Worm (Caenorhabditis elegans) whole organism, late embryonic: ENCODE measurements around the gene skr-9.

Source experiments
- C08G9.2 ChIP-seq: sonication (generic microtip); optimal IDR thresholded peaks from 2 replicates; lab custom pipeline; 2016; ENCODE audit warnings: mild to moderate bottlenecking, missing genetic modification characterization, moderate library complexity, missing compliant biosample characterization
- C38D4.7 ChIP-seq: fragments of 200-800 bp; sonication (Bioruptor generic); optimal IDR thresholded peaks from 2 replicates; lab custom pipeline; 2018; ENCODE audit warnings: mild to moderate bottlenecking, missing genetic modification characterization, moderate library complexity, missing compliant biosample characterization
- F13H6.1 ChIP-seq: sonication (generic microtip); optimal IDR thresholded peaks from 2 replicates; lab custom pipeline; 2016; ENCODE audit warnings: missing genetic modification characterization, missing compliant biosample characterization
- K09A11.1 ChIP-seq: sonication (generic microtip); optimal IDR thresholded peaks from 2 replicates; lab custom pipeline; 2017; ENCODE audit warnings: antibody characterized with exemption, mild to moderate bottlenecking, missing genetic modification characterization, missing compliant biosample characterization; ENCODE audit not compliant: insufficient read depth
- Y22D7AL.16 ChIP-seq: sonication (generic microtip); optimal IDR thresholded peaks from 2 replicates; lab custom pipeline; 2016; ENCODE audit warnings: missing genetic modification characterization, missing compliant biosample characterization
- ahr-1 ChIP-seq: sonication (generic microtip); optimal IDR thresholded peaks from 2 replicates; lab custom pipeline; 2016; ENCODE audit warnings: missing genetic modification characterization, missing compliant biosample characterization
- ama-1 ChIP-seq: fragments of 150-350 bp; optimal IDR thresholded peaks from 2 replicates; lab custom pipeline; 2014
- ceh-14 ChIP-seq: sonication (generic microtip); optimal IDR thresholded peaks from 2 replicates; lab custom pipeline; 2016; ENCODE audit warnings: missing genotype, missing genetic modification characterization, missing compliant biosample characterization
- ceh-19 ChIP-seq: fragments of 200-800 bp; sonication (Bioruptor generic); optimal IDR thresholded peaks from 2 replicates; lab custom pipeline; 2018; ENCODE audit warnings: mild to moderate bottlenecking, missing genetic modification characterization, missing compliant biosample characterization
- ceh-24 ChIP-seq: sonication (generic microtip); optimal IDR thresholded peaks from 2 replicates; lab custom pipeline; 2016; ENCODE audit warnings: mild to moderate bottlenecking, missing genetic modification characterization, missing compliant biosample characterization
- ceh-30 ChIP-seq: fragments of 150-350 bp; optimal IDR thresholded peaks from 2 replicates; lab custom pipeline; 2014; ENCODE audit warnings: missing biosample characterization, missing genetic modification characterization
- ceh-31 ChIP-seq: sonication (generic microtip); optimal IDR thresholded peaks from 2 replicates; lab custom pipeline; 2016; ENCODE audit warnings: missing genetic modification characterization, missing compliant biosample characterization
- ceh-45 ChIP-seq: fragments of 200-800 bp; sonication (Bioruptor generic); IDR thresholded peaks from 2 replicates; pipeline ENCODE4 v1.3.6; 2022; ENCODE audit warnings: missing genetic modification reagents, missing genetic modification characterization, missing compliant biosample characterization
- che-1 ChIP-seq: sonication (generic microtip); optimal IDR thresholded peaks from 2 replicates; lab custom pipeline; 2016; ENCODE audit warnings: mild to moderate bottlenecking, missing genetic modification characterization, missing compliant biosample characterization
- dve-1 ChIP-seq: sonication (generic microtip); optimal IDR thresholded peaks from 2 replicates; lab custom pipeline; 2017; ENCODE audit warnings: antibody characterized with exemption, mild to moderate bottlenecking, missing genetic modification characterization, missing compliant biosample characterization
- elt-2 ChIP-seq: sonication (generic microtip); optimal IDR thresholded peaks from 2 replicates; lab custom pipeline; 2016; ENCODE audit warnings: missing genetic modification reagents, missing genetic modification characterization, missing compliant biosample characterization
- elt-4 ChIP-seq: sonication (generic microtip); optimal IDR thresholded peaks from 2 replicates; lab custom pipeline; 2016; ENCODE audit warnings: missing genetic modification characterization, missing compliant biosample characterization
- ets-4 ChIP-seq: sonication (generic microtip); optimal IDR thresholded peaks from 2 replicates; lab custom pipeline; 2016; ENCODE audit warnings: missing genetic modification characterization, missing compliant biosample characterization
- eyg-1 ChIP-seq: sonication (generic microtip); optimal IDR thresholded peaks from 2 replicates; lab custom pipeline; 2016; ENCODE audit warnings: missing genotype, missing genetic modification characterization, missing compliant biosample characterization
- fax-1 ChIP-seq: sonication (generic microtip); optimal IDR thresholded peaks from 2 replicates; lab custom pipeline; 2016; ENCODE audit warnings: missing genotype, missing genetic modification characterization, missing compliant biosample characterization
- fkh-10 ChIP-seq: fragments of 150-350 bp; optimal IDR thresholded peaks from 2 replicates; lab custom pipeline; 2014; ENCODE audit warnings: missing biosample characterization, missing genetic modification reagents, missing genetic modification characterization
- fkh-6 ChIP-seq: sonication (generic microtip); optimal IDR thresholded peaks from 2 replicates; lab custom pipeline; 2016; ENCODE audit warnings: missing genetic modification characterization, missing compliant biosample characterization
- gmeb-2 ChIP-seq: sonication (generic microtip); optimal IDR thresholded peaks from 2 replicates; lab custom pipeline; 2016; ENCODE audit warnings: missing genetic modification characterization, inconsistent platforms, missing compliant biosample characterization
- hlh-6 ChIP-seq: sonication (generic microtip); optimal IDR thresholded peaks from 2 replicates; lab custom pipeline; 2016; ENCODE audit warnings: missing genotype, missing genetic modification characterization, missing compliant biosample characterization
- lin-11 ChIP-seq: fragments of 200-800 bp; sonication (Bioruptor generic); optimal IDR thresholded peaks from 2 replicates; lab custom pipeline; 2018; ENCODE audit warnings: mild to moderate bottlenecking, missing genetic modification characterization, missing compliant biosample characterization
- mec-3 ChIP-seq: sonication (generic microtip); optimal IDR thresholded peaks from 2 replicates; lab custom pipeline; 2016; ENCODE audit warnings: borderline replicate concordance, missing genetic modification characterization, missing compliant biosample characterization
- nhr-11 ChIP-seq: fragments of 150-350 bp; optimal IDR thresholded peaks from 2 replicates; lab custom pipeline; 2014; ENCODE audit warnings: missing biosample characterization, missing genetic modification characterization
- nhr-232 ChIP-seq: sonication (generic microtip); optimal IDR thresholded peaks from 2 replicates; lab custom pipeline; 2016; ENCODE audit warnings: missing genetic modification characterization, missing compliant biosample characterization
- npax-4 ChIP-seq: sonication (generic microtip); optimal IDR thresholded peaks from 2 replicates; lab custom pipeline; 2016; ENCODE audit warnings: missing genetic modification characterization, missing compliant biosample characterization
- pat-9 ChIP-seq: fragments of 200-800 bp; sonication (Bioruptor generic); optimal IDR thresholded peaks from 2 replicates; lab custom pipeline; 2018; ENCODE audit warnings: mild to moderate bottlenecking, missing genetic modification characterization, moderate library complexity, missing compliant biosample characterization
- pha-2 ChIP-seq: sonication (generic microtip); optimal IDR thresholded peaks from 2 replicates; lab custom pipeline; 2017; ENCODE audit warnings: mild to moderate bottlenecking, missing genetic modification characterization, missing compliant biosample characterization
- ref-2 ChIP-seq: sonication (generic microtip); optimal IDR thresholded peaks from 2 replicates; lab custom pipeline; 2016; ENCODE audit warnings: missing genetic modification characterization, missing compliant biosample characterization
- rnt-1 ChIP-seq: sonication (generic microtip); optimal IDR thresholded peaks from 2 replicates; lab custom pipeline; 2016; ENCODE audit warnings: missing genetic modification characterization, missing compliant biosample characterization
- sdc-2 ChIP-seq: sonication (generic microtip); optimal IDR thresholded peaks from 2 replicates; lab custom pipeline; 2016; ENCODE audit warnings: missing genotype, missing genetic modification characterization, missing compliant biosample characterization
- sox-2 ChIP-seq: fragments of 200-800 bp; sonication (Bioruptor generic); IDR thresholded peaks from 2 replicates; pipeline ENCODE4 v1.3.6; 2022; ENCODE audit warnings: missing genetic modification reagents, missing genetic modification characterization, missing compliant biosample characterization
- tbx-2 ChIP-seq: sonication (generic microtip); optimal IDR thresholded peaks from 2 replicates; lab custom pipeline; 2016; ENCODE audit warnings: missing genetic modification characterization, missing compliant biosample characterization
- tbx-7 ChIP-seq: sonication (generic microtip); optimal IDR thresholded peaks from 2 replicates; lab custom pipeline; 2016; ENCODE audit warnings: missing genotype, missing genetic modification characterization, missing compliant biosample characterization
- zip-5 ChIP-seq: sonication (generic microtip); optimal IDR thresholded peaks from 2 replicates; lab custom pipeline; 2016; ENCODE audit warnings: missing genetic modification characterization, missing compliant biosample characterization

Gene skr-9

DNA sequence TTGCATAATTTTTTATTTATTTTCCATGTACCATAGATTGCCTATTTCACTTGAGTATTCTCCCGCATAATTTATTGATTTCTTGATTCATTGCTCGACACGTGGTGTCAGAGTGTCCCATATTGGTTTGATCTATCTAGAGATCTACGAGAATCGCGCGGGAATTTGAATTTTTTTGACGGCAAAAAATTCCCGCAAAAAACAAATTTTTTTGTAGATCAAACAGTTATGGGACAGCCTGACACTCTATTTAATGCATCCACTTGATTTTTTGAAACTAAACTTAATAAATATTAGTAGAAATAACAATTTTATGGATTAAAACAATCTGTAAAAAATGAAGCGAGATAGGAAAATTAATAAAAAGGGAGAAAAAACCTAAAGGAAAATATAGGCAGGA is 37.4 kb upstream of the skr-9 start:
- TF ChIP-seq Y22D7AL.16 (tag; lab: Kevin White, UChicago) (no peak), C08G9.2 (no peak), ahr-1 (no peak), F13H6.1 (tag; lab: Kevin White, UChicago) (no peak), fkh-6 (no peak), ceh-24 (tag; lab: Kevin White, UChicago) (no peak), sox-2 (GFP tag; lab: Robert Waterston, UW) (no peak), sdc-2 (tag; lab: Kevin White, UChicago) (no peak), ceh-14 (tag; lab: Kevin White, UChicago) (no peak), ceh-30 (tag; lab: Kevin White, UChicago) (no peak), tbx-7 (tag; lab: Kevin White, UChicago) (no peak), fax-1 (tag; lab: Kevin White, UChicago) (no peak), nhr-232 (tag; lab: Kevin White, UChicago) (no peak), zip-5 (tag; lab: Kevin White, UChicago) (no peak)

DNA sequence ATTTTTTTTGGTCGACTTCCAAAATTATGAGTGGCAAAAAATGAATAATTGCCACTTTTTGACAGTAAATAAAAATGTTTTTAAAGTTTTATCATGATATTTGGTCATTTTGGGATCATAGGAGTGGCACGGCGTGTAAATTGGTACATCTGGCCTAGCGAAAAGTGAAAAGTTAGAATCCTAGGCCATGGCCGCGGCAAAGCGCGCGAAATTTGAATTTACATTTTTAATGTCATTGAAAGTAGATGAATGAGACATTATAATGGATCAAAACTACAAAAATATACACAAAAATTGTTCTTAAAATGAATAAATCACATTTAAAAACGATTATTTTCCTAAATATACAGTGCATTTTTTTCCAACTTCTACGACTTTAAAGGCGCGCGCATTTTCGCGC is 36.9 kb upstream of the skr-9 start:
- TF ChIP-seq hlh-6 = no peak
- no peak for TF ChIP-seq nhr-232 (tag; lab: Kevin White, UChicago)
- no peak for TF ChIP-seq npax-4 (tag; lab: Kevin White, UChicago)
- no peak for TF ChIP-seq ceh-31 (tag; lab: Kevin White, UChicago)
- TF ChIP-seq ref-2 (tag; lab: Kevin White, UChicago) = no peak
- no peak for TF ChIP-seq rnt-1
- no peak for TF ChIP-seq fkh-6
- no peak for TF ChIP-seq pat-9
- no peak for TF ChIP-seq nhr-11 (tag; lab: Kevin White, UChicago)
- TF ChIP-seq ama-1 (lab: Kevin White, UChicago) = no peak
- TF ChIP-seq pha-2 (tag; lab: Kevin White, UChicago) = no peak
- no peak for TF ChIP-seq elt-4 (tag; lab: Kevin White, UChicago)
- TF ChIP-seq zip-5 (tag; lab: Kevin White, UChicago) = no peak
- TF ChIP-seq K09A11.1 (tag; lab: Kevin White, UChicago) = no peak
- no peak for TF ChIP-seq sdc-2 (tag; lab: Kevin White, UChicago)
- TF ChIP-seq eyg-1 (tag; lab: Kevin White, UChicago) = no peak
- no peak for TF ChIP-seq tbx-7 (tag; lab: Kevin White, UChicago)
- no peak for TF ChIP-seq che-1

DNA sequence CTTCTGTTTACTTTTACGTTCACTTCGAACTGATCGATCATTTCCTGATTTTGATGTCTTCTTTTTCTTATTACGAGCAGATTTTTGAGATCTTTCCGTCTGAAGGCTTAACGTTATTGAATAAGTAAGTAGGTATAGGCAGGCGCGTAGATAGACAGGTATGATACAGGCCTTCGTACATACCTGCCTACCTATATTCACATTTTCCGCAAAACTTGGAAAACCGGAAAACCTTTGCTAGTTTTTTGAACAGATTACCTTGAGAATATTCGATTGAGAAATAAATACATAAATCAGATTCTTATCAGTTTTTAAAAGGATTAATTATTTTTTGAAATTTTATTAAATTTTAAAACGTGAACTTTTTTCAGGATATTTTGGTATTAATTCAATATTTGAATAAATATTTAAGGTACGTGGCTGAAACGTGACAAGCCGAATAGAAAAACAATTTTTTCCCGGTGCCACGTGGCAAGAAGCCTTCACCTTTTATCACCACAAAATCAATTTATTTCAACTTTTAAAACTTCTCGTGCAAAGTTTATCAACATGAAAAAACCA is 32.3 kb upstream of the skr-9 start, which contains the start of the genes Y116A8C.37 and Y116A8C.38:
Gene Y116A8C.37, minus strand, starts transcription at position 101 of the 561 bp plus-strand sequence.
Gene Y116A8C.38, plus strand, starts transcription at position 511 of the 561 bp plus-strand sequence.
- TF ChIP-seq gmeb-2 (tag; lab: Kevin White, UChicago) (no peak), fkh-10 (GFP tag; lab: Kevin White, UChicago) (no peak), elt-2 (tag; lab: Kevin White, UChicago) (no peak), hlh-6 (no peak), ceh-19 (GFP tag; lab: Kevin White, UChicago) (no peak), ceh-45 (GFP tag; lab: Robert Waterston, UW) (no peak), dve-1 (tag; lab: Kevin White, UChicago) (no peak), C38D4.7 (GFP tag; lab: Kevin White, UChicago) (no peak), tbx-2 (tag; lab: Kevin White, UChicago) (no peak), ets-4 (tag; lab: Kevin White, UChicago) (no peak), mec-3 (tag; lab: Kevin White, UChicago) (no peak), ama-1 (lab: Kevin White, UChicago) (no peak), lin-11 (tag; lab: Kevin White, UChicago) (no peak)
- TF ChIP-seq, all 69 proteins: peak for 0
